Worm (Caenorhabditis elegans): Measurements from ENCODE around the gene C45H4.14.

- TF ChIP-seq hsf-1 (GFP tag; IDR thresholded peaks at IDR 0.05) (no peak), snpc-4 (GFP tag; optimal IDR thresholded peaks at IDR 0.05) (no peak), snpc-4 (tag; optimal IDR thresholded peaks at IDR 0.05) (peak in 1 of 4 experiments; percentile 29), Y67H2A.10 (GFP tag; conservative IDR thresholded peaks at IDR 0.05) (no peak), ztf-18 (tag; optimal IDR thresholded peaks at IDR 0.05) (no peak), ceh-100 (GFP tag; IDR thresholded peaks at IDR 0.05) (no peak)
These were observed 31.2 kb upstream of the C45H4.14 start for ce11 chrV:2190383-2190782.
